Worm (Caenorhabditis elegans) whole organism, mixed stage, embryonic: ENCODE measurements around the gene C52B9.8.

Experiments
- ces-1 ChIP-seq: fragments of 150-350 bp; optimal IDR thresholded peaks from 2 replicates; lab custom pipeline; 2014; ENCODE audit warnings: missing biosample characterization, missing genetic modification reagents, missing genetic modification characterization
- lsy-2 ChIP-seq: fragments of 150-350 bp; optimal IDR thresholded peaks from 2 replicates; lab custom pipeline; 2014; ENCODE audit warnings: missing biosample characterization, missing genetic modification characterization
- nhr-12 ChIP-seq: fragments of 150-350 bp; optimal IDR thresholded peaks from 2 replicates; lab custom pipeline; 2014; ENCODE audit warnings: missing biosample characterization, missing genetic modification characterization
- nhr-237 ChIP-seq: fragments of 150-350 bp; optimal IDR thresholded peaks from 2 replicates; lab custom pipeline; 2014; ENCODE audit warnings: missing biosample characterization, missing genetic modification characterization
- nhr-76 ChIP-seq: sonication (generic microtip); optimal IDR thresholded peaks from 2 replicates; lab custom pipeline; 2017; ENCODE audit warnings: missing biosample characterization, missing genetic modification characterization
- pha-4 ChIP-seq: fragments of 150-350 bp; optimal IDR thresholded peaks from 2 replicates; lab custom pipeline; 2018; ENCODE audit warnings: missing biosample characterization, missing genetic modification reagents, missing genetic modification characterization
- snpc-4 ChIP-seq: fragments of 150-350 bp; optimal IDR thresholded peaks from 2 replicates; lab custom pipeline; 2014; ENCODE audit warnings: missing biosample characterization, missing genetic modification characterization

- TF ChIP-seq nhr-237 (tag; lab: Kevin White, UChicago) (no peak), snpc-4 (tag; lab: Kevin White, UChicago) (no peak), pha-4 (tag; lab: Kevin White, UChicago) (no peak), lsy-2 (tag; lab: Kevin White, UChicago) (no peak), nhr-12 (tag; lab: Kevin White, UChicago) (no peak), ces-1 (no peak), nhr-76 (no peak)
Observed at ce11 chrX:4320563-4320962, 9.0 kb upstream of the C52B9.8 start, which contains the start of gene dop-6.
